Fruit fly (Drosophila melanogaster): ENCODE measurements around the gene CG31021.

- TF ChIP-seq spab (GFP tag; optimal IDR thresholded peaks at IDR 0.05), result no peak
- TF ChIP-seq CG7368 (GFP tag; optimal IDR thresholded peaks at IDR 0.05), result no peak
- no peak for TF ChIP-seq CG16779 (tag; optimal IDR thresholded peaks at IDR 0.05)
Measured at dm6 chr3R:30617457-30617856, 15.5 kb downstream of the CG31021 start.

Data from whole organism, prepupa.